Fruit fly (Drosophila melanogaster) whole organism, embryonic: ENCODE data around the gene Alg2.

ENCODE experiments used
- Atf3 ChIP-seq: fragments of 200-800 bp; sonication (Bioruptor generic); optimal IDR thresholded peaks from 3 replicates; lab custom pipeline; 2016; ENCODE audit warnings: missing biosample characterization, missing genetic modification characterization
- Atf6 ChIP-seq: fragments of 200-800 bp; sonication (Bioruptor generic); IDR thresholded peaks from 2 replicates; pipeline ENCODE4 v1.3.6; 2022; ENCODE audit warnings: missing biosample characterization, missing genetic modification characterization
- CG10321 ChIP-seq: fragments of 200-800 bp; sonication (Bioruptor generic); IDR thresholded peaks from 2 replicates; pipeline ENCODE4 v1.3.6; 2022; ENCODE audit warnings: missing biosample characterization, missing genetic modification characterization
- CG11398 ChIP-seq: fragments of 200-800 bp; sonication (Bioruptor generic); optimal IDR thresholded peaks from 2 replicates; lab custom pipeline; 2016; ENCODE audit warnings: missing biosample characterization, missing genetic modification characterization
- CG17361 ChIP-seq: fragments of 200-800 bp; sonication (Bioruptor generic); IDR thresholded peaks from 3 replicates; pipeline ENCODE4 v1.3.6; 2022; ENCODE audit warnings: missing biosample characterization, missing genetic modification characterization
- CG17612 ChIP-seq: fragments of 200-800 bp; sonication (Bioruptor generic); IDR thresholded peaks from 2 replicates; pipeline ENCODE4 v1.3.6; 2022; ENCODE audit warnings: missing biosample characterization, missing genetic modification characterization
- CG17802 ChIP-seq: fragments of 200-800 bp; sonication (Bioruptor generic); optimal IDR thresholded peaks from 2 replicates; lab custom pipeline; 2018; ENCODE audit warnings: missing biosample characterization, mild to moderate bottlenecking, missing genetic modification characterization, moderate library complexity
- CG2129 ChIP-seq: fragments of 200-800 bp; sonication (Bioruptor generic); IDR thresholded peaks from 2 replicates; pipeline ENCODE4 v1.3.6; 2022; ENCODE audit warnings: missing biosample characterization, missing genetic modification characterization; ENCODE audit not compliant: partially characterized antibody
- CG33557 ChIP-seq: fragments of 200-800 bp; sonication (Bioruptor generic); optimal IDR thresholded peaks from 2 replicates; lab custom pipeline; 2019; ENCODE audit warnings: missing biosample characterization, mild to moderate bottlenecking, missing genetic modification characterization, moderate library complexity
- CG34422 ChIP-seq: fragments of 200-800 bp; sonication (Bioruptor generic); IDR thresholded peaks from 3 replicates; pipeline ENCODE4 v1.3.6; 2022; ENCODE audit warnings: missing biosample characterization, missing genetic modification characterization
- CG6791 ChIP-seq: fragments of 200-800 bp; sonication (Bioruptor generic); IDR thresholded peaks from 3 replicates; pipeline ENCODE4 v1.3.6; 2022; ENCODE audit warnings: missing biosample characterization, missing genetic modification characterization; ENCODE audit not compliant: partially characterized antibody
- CG7963 ChIP-seq: fragments of 200-800 bp; sonication (Bioruptor generic); IDR thresholded peaks from 3 replicates; pipeline ENCODE4 v1.3.6; 2022; ENCODE audit warnings: missing biosample characterization, missing genetic modification characterization; ENCODE audit not compliant: partially characterized antibody
- CG8281 ChIP-seq: fragments of 200-800 bp; sonication (Bioruptor generic); optimal IDR thresholded peaks from 2 replicates; lab custom pipeline; 2018; ENCODE audit warnings: missing biosample characterization, mild to moderate bottlenecking, missing genetic modification characterization, moderate library complexity
- CG9727 ChIP-seq: fragments of 200-800 bp; sonication (Bioruptor generic); optimal IDR thresholded peaks from 3 replicates; lab custom pipeline; 2017; ENCODE audit warnings: missing biosample characterization, mild to moderate bottlenecking, missing genetic modification characterization
- CG9817 ChIP-seq: fragments of 200-800 bp; sonication (Bioruptor generic); optimal IDR thresholded peaks from 2 replicates; lab custom pipeline; 2018; ENCODE audit warnings: missing biosample characterization, mild to moderate bottlenecking, missing genetic modification characterization, moderate library complexity
- D19A ChIP-seq: fragments of 200-800 bp; optimal IDR thresholded peaks from 3 replicates; lab custom pipeline; 2019; ENCODE audit warnings: missing biosample characterization, mild to moderate bottlenecking, missing genetic modification characterization, moderate library complexity
- Doc3 ChIP-seq: fragments of 200-800 bp; sonication (Bioruptor generic); IDR thresholded peaks from 3 replicates; pipeline ENCODE4 v1.3.6; 2022; ENCODE audit warnings: missing biosample characterization, missing genetic modification characterization; ENCODE audit not compliant: partially characterized antibody
- E2f2 ChIP-seq: fragments of 200-800 bp; sonication (Bioruptor generic); IDR thresholded peaks from 2 replicates; pipeline ENCODE4 v1.3.6; 2022; ENCODE audit warnings: missing biosample characterization, missing genetic modification characterization
- Eip74EF ChIP-seq, 2 experiments: fragments of 200-800 bp in 1 of 2; fragments of >200 bp in 1 of 2; sonication (Bioruptor generic) in 1 of 2; optimal IDR thresholded peaks; 2 replicates each; lab custom pipeline; 2017 to 2019; ENCODE audit warnings: missing biosample characterization in 2 of 2, missing genetic modification characterization in 2 of 2, mild to moderate bottlenecking in 1 of 2, moderate library complexity in 1 of 2
- Ets65A ChIP-seq: fragments of 200-800 bp; sonication (Bioruptor generic); peaks from one replicate; lab custom pipeline; 2016; ENCODE audit warnings: missing biosample characterization, missing genetic modification characterization
- GATAe ChIP-seq: fragments of 200-800 bp; sonication (Bioruptor generic); conservative IDR thresholded peaks from 2 replicates; pipeline ENCODE4 v1.3.6; 2022; ENCODE audit warnings: missing biosample characterization, missing genetic modification characterization
- H15 ChIP-seq: fragments of 200-800 bp; sonication (Bioruptor generic); IDR thresholded peaks from 3 replicates; pipeline ENCODE4 v1.3.6; 2022; ENCODE audit warnings: missing biosample characterization, missing genetic modification characterization
- HLH3B ChIP-seq: fragments of 200-800 bp; sonication (Bioruptor generic); IDR thresholded peaks from 2 replicates; pipeline ENCODE4 v1.3.6; 2022; ENCODE audit warnings: missing biosample characterization, missing genetic modification characterization
- HLH4C ChIP-seq: fragments of 200-800 bp; sonication (Bioruptor generic); IDR thresholded peaks from 3 replicates; pipeline ENCODE4 v1.3.6; 2022; ENCODE audit warnings: missing biosample characterization, missing genetic modification characterization; ENCODE audit not compliant: partially characterized antibody
- HmgD ChIP-seq: fragments of 200-800 bp; sonication (Bioruptor generic); optimal IDR thresholded peaks from 3 replicates; lab custom pipeline; 2016; ENCODE audit warnings: missing biosample characterization, missing genetic modification characterization
- MTF-1 ChIP-seq: fragments of 200-800 bp; sonication (Bioruptor generic); optimal IDR thresholded peaks from 2 replicates; lab custom pipeline; 2018; ENCODE audit warnings: missing biosample characterization, mild to moderate bottlenecking, missing genetic modification characterization, borderline replicate concordance
- Meics ChIP-seq: fragments of 200-800 bp; sonication (Bioruptor generic); optimal IDR thresholded peaks from 2 replicates; lab custom pipeline; 2017; ENCODE audit warnings: missing biosample characterization, mild to moderate bottlenecking, missing genetic modification characterization
- Oaz ChIP-seq: fragments of 200-800 bp; sonication (Bioruptor generic); IDR thresholded peaks from 2 replicates; pipeline ENCODE4 v1.3.6; 2022; ENCODE audit warnings: missing biosample characterization, missing genetic modification characterization
- Opbp ChIP-seq: fragments of 200-800 bp; sonication (Bioruptor generic); IDR thresholded peaks from 3 replicates; pipeline ENCODE4 v1.3.6; 2022; ENCODE audit warnings: missing biosample characterization, missing genetic modification characterization; ENCODE audit not compliant: partially characterized antibody
- Pdp1 ChIP-seq, 2 experiments: fragments of 200-800 bp; sonication (Bioruptor generic); optimal IDR thresholded peaks; 3 replicates each; lab custom pipeline; 2016; ENCODE audit warnings: missing biosample characterization in 2 of 2, missing genetic modification characterization in 2 of 2, mild to moderate bottlenecking in 1 of 2, moderate library complexity in 1 of 2
- Scr ChIP-seq: fragments of 200-800 bp; sonication (Bioruptor generic); IDR thresholded peaks from 2 replicates; pipeline ENCODE4 v1.3.6; 2022; ENCODE audit warnings: missing biosample characterization, missing genetic modification characterization; ENCODE audit not compliant: partially characterized antibody
- Sin3A ChIP-seq: fragments of >200 bp; optimal IDR thresholded peaks from 2 replicates; lab custom pipeline; 2018
- amos ChIP-seq: fragments of 200-800 bp; sonication (Bioruptor generic); IDR thresholded peaks from 2 replicates; pipeline ENCODE4 v1.3.6; 2022; ENCODE audit warnings: missing biosample characterization, missing genetic modification characterization; ENCODE audit not compliant: partially characterized antibody
- ap ChIP-seq: fragments of 200-800 bp; sonication (Bioruptor generic); IDR thresholded peaks from 2 replicates; pipeline ENCODE4 v1.3.6; 2022; ENCODE audit warnings: missing biosample characterization, missing genetic modification characterization
- caup ChIP-seq: fragments of 200-800 bp; sonication (Bioruptor generic); optimal IDR thresholded peaks from 3 replicates; lab custom pipeline; 2017; ENCODE audit warnings: missing biosample characterization, mild to moderate bottlenecking, missing genetic modification characterization, moderate library complexity; ENCODE audit not compliant: severe bottlenecking
- chif ChIP-seq, 2 experiments: fragments of 200-800 bp; sonication (Bioruptor generic); optimal IDR thresholded peaks; 3 replicates each; lab custom pipeline; 2016; ENCODE audit warnings: missing biosample characterization in 2 of 2, missing genetic modification characterization in 2 of 2
- chm ChIP-seq: fragments of 200-800 bp; sonication (Bioruptor generic); IDR thresholded peaks from 2 replicates; pipeline ENCODE4 v1.3.6; 2022; ENCODE audit warnings: missing biosample characterization, missing genetic modification characterization
- crc ChIP-seq: fragments of 200-800 bp; sonication (Bioruptor generic); optimal IDR thresholded peaks from 2 replicates; lab custom pipeline; 2016; ENCODE audit warnings: missing biosample characterization, missing genetic modification characterization
- hbn ChIP-seq: fragments of 200-800 bp; sonication (Bioruptor generic); IDR thresholded peaks from 2 replicates; pipeline ENCODE4 v1.3.6; 2022; ENCODE audit warnings: missing biosample characterization, missing genetic modification characterization; ENCODE audit not compliant: partially characterized antibody
- luna ChIP-seq: fragments of 200-800 bp; sonication (Bioruptor generic); optimal IDR thresholded peaks from 2 replicates; lab custom pipeline; 2016; ENCODE audit warnings: missing biosample characterization, missing genetic modification characterization
- nerfin-2 ChIP-seq: fragments of 200-800 bp; sonication (Bioruptor generic); IDR thresholded peaks from 2 replicates; pipeline ENCODE4 v1.3.6; 2022; ENCODE audit warnings: missing biosample characterization, missing genetic modification characterization; ENCODE audit not compliant: partially characterized antibody
- odd ChIP-seq: fragments of 200-800 bp; sonication (Bioruptor generic); optimal IDR thresholded peaks from 2 replicates; lab custom pipeline; 2017; ENCODE audit warnings: missing biosample characterization, mild to moderate bottlenecking, missing genetic modification characterization
- pzg ChIP-seq: fragments of 200-800 bp; sonication (Bioruptor generic); optimal IDR thresholded peaks from 3 replicates; lab custom pipeline; 2018; ENCODE audit warnings: missing biosample characterization, mild to moderate bottlenecking, missing genetic modification characterization, moderate library complexity
- sisA ChIP-seq: fragments of 200-800 bp; sonication (Bioruptor generic); IDR thresholded peaks from 2 replicates; pipeline ENCODE4 v1.3.6; 2022; ENCODE audit warnings: missing biosample characterization, missing genetic modification characterization
- tll ChIP-seq, 2 experiments: fragments of 200-800 bp in 1 of 2; fragments of >200 bp in 1 of 2; sonication (Bioruptor generic) in 1 of 2; optimal IDR thresholded peaks; 2 replicates each; lab custom pipeline; 2017 to 2019; ENCODE audit warnings: missing biosample characterization in 2 of 2, missing genetic modification characterization in 2 of 2, mild to moderate bottlenecking in 1 of 2, moderate library complexity in 1 of 2
- tx ChIP-seq: fragments of 200-800 bp; sonication (Bioruptor generic); optimal IDR thresholded peaks from 2 replicates; lab custom pipeline; 2016; ENCODE audit warnings: missing biosample characterization, missing genetic modification characterization
- zf30C ChIP-seq: fragments of 200-800 bp; sonication (Bioruptor generic); optimal IDR thresholded peaks from 3 replicates; lab custom pipeline; 2018; ENCODE audit warnings: missing biosample characterization, mild to moderate bottlenecking, missing genetic modification characterization

Alg2 gene

DNA sequence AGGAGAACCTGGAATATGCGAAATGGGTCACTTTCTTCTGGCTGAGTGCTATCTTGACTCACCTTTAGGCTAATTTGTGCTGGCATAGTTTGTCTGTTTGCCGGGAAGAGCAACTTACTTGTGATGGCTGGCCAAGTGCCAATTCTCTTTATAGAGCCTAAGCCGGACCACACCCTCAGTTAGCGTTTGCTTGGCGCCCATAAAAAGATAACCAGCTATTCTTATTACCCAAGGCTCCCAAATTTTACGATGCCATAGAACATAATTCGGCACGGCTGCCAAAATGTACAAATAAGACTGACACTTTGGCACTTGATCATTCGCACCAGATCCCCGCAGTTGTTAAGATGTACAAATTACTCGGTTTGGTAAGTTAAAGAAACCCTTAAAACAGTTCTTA lies 46.0 kb downstream of the Alg2 start, which contains the start of the genes CG42525 and CG14958:
CG42525 (minus strand) TSS at position 101 of the 400 bp plus-strand sequence.
CG14958 (plus strand) TSS at position 332 of the 400 bp plus-strand sequence.
- TF ChIP-seq Eip74EF (GFP tag; optimal IDR thresholded peaks at IDR 0.05; lab: Kevin White, UChicago) (no peak), pzg (GFP tag; lab: Kevin White, UChicago) (no peak), Pdp1 (GFP tag; optimal IDR thresholded peaks at IDR 0.05; lab: Kevin White, UChicago) (no peak), Sin3A (lab: Kevin White, UChicago) (no peak)
- TF ChIP-seq, all 482 proteins: peak for 0

DNA sequence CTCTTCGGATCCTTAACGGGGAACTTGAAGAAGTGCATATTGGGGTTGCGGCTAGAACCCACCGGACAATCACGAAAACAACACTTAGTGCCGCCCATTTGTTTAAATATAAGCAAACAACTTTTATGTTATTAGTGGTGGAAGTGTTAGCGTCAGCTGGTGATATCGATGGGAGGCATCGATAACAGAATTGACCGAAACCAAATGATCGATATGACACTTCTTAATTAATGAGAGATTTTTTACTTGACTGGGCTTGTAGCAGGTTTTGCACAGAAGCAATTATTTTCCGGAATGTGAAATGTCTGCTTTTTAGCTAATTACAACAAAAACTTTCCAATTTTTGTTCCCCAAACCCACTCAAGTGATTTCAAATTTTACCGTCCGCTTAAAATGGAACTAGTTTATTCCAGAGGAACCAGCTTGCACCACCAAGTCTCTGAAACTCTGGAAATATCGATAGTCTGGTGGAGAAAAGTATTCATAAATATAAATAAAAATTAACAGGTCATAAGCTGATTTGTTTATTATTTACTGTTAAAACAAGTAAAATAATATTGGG lies 48.8 kb downstream of the Alg2 start, which contains the start of gene CG14965:
CG14965 (minus strand) TSS at position 159 of the 562 bp plus-strand sequence.
- TF ChIP-seq zf30C (GFP tag; lab: Kevin White, UChicago) (no peak), CG7963 (GFP tag; lab: Robert Waterston, UW) (peak; percentile 72), ap (GFP tag; lab: Robert Waterston, UW) (no peak), Ets65A (GFP tag; lab: Kevin White, UChicago) (peak; percentile 73), CG6791 (GFP tag; lab: Robert Waterston, UW) (peak; percentile 86), Atf3 (GFP tag; lab: Kevin White, UChicago) (no peak), nerfin-2 (GFP tag; lab: Robert Waterston, UW) (peak; percentile 90), E2f2 (GFP tag; lab: Robert Waterston, UW) (peak; percentile 42), GATAe (GFP tag; lab: Robert Waterston, UW) (no peak), crc (GFP tag; lab: Kevin White, UChicago) (no peak), caup (GFP tag; lab: Kevin White, UChicago) (no peak), chif (GFP tag; optimal IDR thresholded peaks at IDR 0.05; lab: Kevin White, UChicago) (no peak), CG11398 (GFP tag; lab: Kevin White, UChicago) (no peak), HLH4C (GFP tag; lab: Robert Waterston, UW) (peak; percentile 91), Doc3 (GFP tag; lab: Robert Waterston, UW) (peak; percentile 90), D19A (tag; lab: Kevin White, UChicago) (no peak), H15 (no peak), luna (GFP tag; lab: Kevin White, UChicago) (no peak), odd (no peak), HmgD (GFP tag; lab: Kevin White, UChicago) (no peak), CG17612 (GFP tag; lab: Robert Waterston, UW) (no peak), Oaz (GFP tag; lab: Robert Waterston, UW) (no peak), CG33557 (GFP tag; lab: Kevin White, UChicago) (no peak), amos (GFP tag; lab: Robert Waterston, UW) (peak; percentile 87), sisA (GFP tag; lab: Robert Waterston, UW) (no peak), Scr (GFP tag; lab: Robert Waterston, UW) (peak; percentile 94), CG17802 (tag; lab: Kevin White, UChicago) (no peak), MTF-1 (GFP tag; lab: Kevin White, UChicago) (no peak), Sin3A (lab: Kevin White, UChicago) (peak; percentile 84), CG17361 (GFP tag; lab: Robert Waterston, UW) (no peak), chm (GFP tag; lab: Robert Waterston, UW) (no peak), Atf6 (GFP tag; lab: Robert Waterston, UW) (no peak), HLH3B (GFP tag; lab: Robert Waterston, UW) (no peak), tll (GFP tag; optimal IDR thresholded peaks at IDR 0.05; lab: Kevin White, UChicago) (no peak), CG34422 (GFP tag; lab: Robert Waterston, UW) (no peak), hbn (GFP tag; lab: Robert Waterston, UW) (peak; percentile 86), CG2129 (peak; percentile 86), Meics (GFP tag; lab: Kevin White, UChicago) (no peak), CG10321 (GFP tag; lab: Robert Waterston, UW) (no peak), Opbp (GFP tag; lab: Robert Waterston, UW) (peak; percentile 82; the same call in 2 of the 3 replicates), CG8281 (tag; lab: Kevin White, UChicago) (no peak), CG9727 (GFP tag; lab: Kevin White, UChicago) (no peak), tx (GFP tag; lab: Kevin White, UChicago) (no peak), CG9817 (no peak)
